Fruit fly (Drosophila melanogaster): ENCODE data around the gene Met.
"Not testable (repeated sequence)": the region's sequence is repeated elsewhere in the genome, so short reads cannot be mapped to it uniquely, and the experiment has no call there.

Met gene

DNA sequence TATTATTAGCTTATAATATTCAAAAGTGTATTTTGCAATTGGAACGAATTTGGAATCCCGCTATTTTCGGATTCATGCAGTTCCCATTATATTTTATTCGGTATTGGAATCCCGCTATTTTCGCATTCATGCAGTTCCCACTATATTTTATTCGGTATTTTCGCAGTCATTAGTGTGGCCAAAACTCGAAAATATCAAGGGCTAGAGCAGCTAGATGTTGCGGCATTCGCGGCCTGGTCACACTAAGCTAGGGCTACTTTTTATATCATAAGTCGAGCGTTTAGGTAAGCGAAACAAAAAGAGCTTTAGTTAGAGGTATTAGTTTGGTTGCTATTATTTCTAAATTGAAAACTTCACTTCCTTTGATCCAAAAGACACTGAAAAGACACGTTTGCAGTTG, 37.1 kb upstream of the Met start:
- no peak for TF ChIP-seq CG17806 (tag; optimal IDR thresholded peaks at IDR 0.05)
- TF ChIP-seq CG34367 (tag; optimal IDR thresholded peaks at IDR 0.05): no peak
- TF ChIP-seq Pif1B (GFP tag; optimal IDR thresholded peaks at IDR 0.05): no peak
- no peak for TF ChIP-seq CG13204 (GFP tag; optimal IDR thresholded peaks at IDR 0.05)
- no peak for TF ChIP-seq Snoo (tag; optimal IDR thresholded peaks at IDR 0.05)
- no peak for TF ChIP-seq gl (tag; optimal IDR thresholded peaks at IDR 0.05)
- TF ChIP-seq CG10348 (GFP tag; IDR thresholded peaks at IDR 0.05): no peak
- TF ChIP-seq CG32121 (GFP tag; IDR thresholded peaks at IDR 0.05): no peak
- no peak for TF ChIP-seq D1 (tag; optimal IDR thresholded peaks at IDR 0.05)
- TF ChIP-seq EcR (GFP tag; optimal IDR thresholded peaks at IDR 0.05): no peak
- TF ChIP-seq CG15710 (tag; optimal IDR thresholded peaks at IDR 0.05): no peak
- no peak for TF ChIP-seq CG8159 (tag; optimal IDR thresholded peaks at IDR 0.05)
- no peak for TF ChIP-seq CG8301 (tag; optimal IDR thresholded peaks at IDR 0.05)
- TF ChIP-seq CG9948 (tag; optimal IDR thresholded peaks at IDR 0.05): no peak
- TF ChIP-seq Ets98B (GFP tag; IDR thresholded peaks at IDR 0.05): no peak

- no peak for TF ChIP-seq gl (tag; optimal IDR thresholded peaks at IDR 0.05)
- TF ChIP-seq CG15710 (tag; optimal IDR thresholded peaks at IDR 0.05): peak; percentile 9
- 0 out of 3 replicates have a peak, but pooled peaks have one; percentile 45 for TF ChIP-seq CG4496 (GFP tag; IDR thresholded peaks at IDR 0.05)
- peak; percentile 31 for TF ChIP-seq Snoo (tag; optimal IDR thresholded peaks at IDR 0.05)
- TF ChIP-seq CG10348 (GFP tag; IDR thresholded peaks at IDR 0.05): no peak
- TF ChIP-seq CG13204 (GFP tag; optimal IDR thresholded peaks at IDR 0.05): no peak
- TF ChIP-seq Pif1A (GFP tag; optimal IDR thresholded peaks at IDR 0.05): no peak
- TF ChIP-seq CG12605 (GFP tag; IDR thresholded peaks at IDR 0.05): 0 out of 2 replicates have a peak, but pooled peaks have one; percentile 21
- TF ChIP-seq CG32121 (GFP tag; IDR thresholded peaks at IDR 0.05): peak; percentile 47; the same call in 1 of the 2 replicates
- TF ChIP-seq fd96Ca (GFP tag; IDR thresholded peaks at IDR 0.05): 0 out of 3 replicates have a peak, but pooled peaks have one; percentile 55
- peak; percentile 35 for TF ChIP-seq CG8159 (tag; optimal IDR thresholded peaks at IDR 0.05)
- peak; percentile 4 for TF ChIP-seq CG8301 (tag; optimal IDR thresholded peaks at IDR 0.05)
- no peak; the same call in 1 of the 2 replicates for TF ChIP-seq Ets98B (GFP tag; IDR thresholded peaks at IDR 0.05)
- TF ChIP-seq EcR (GFP tag; optimal IDR thresholded peaks at IDR 0.05): no peak
- no peak for TF ChIP-seq CG14655 (GFP tag; optimal IDR thresholded peaks at IDR 0.05)
- TF ChIP-seq CG34367 (tag; optimal IDR thresholded peaks at IDR 0.05): peak; percentile 2
- TF ChIP-seq CG17806 (tag; optimal IDR thresholded peaks at IDR 0.05): peak; percentile 35
- TF ChIP-seq CG9948 (tag; optimal IDR thresholded peaks at IDR 0.05): peak; percentile 27
- TF ChIP-seq D1 (tag; optimal IDR thresholded peaks at IDR 0.05): no peak
- TF ChIP-seq Pif1B (GFP tag; optimal IDR thresholded peaks at IDR 0.05): no peak
- no peak for TF ChIP-seq rn (GFP tag; IDR thresholded peaks at IDR 0.05)
Observed at dm6 chrX:11580200-11580840, 35.6 kb upstream of the Met start, which contains the start of gene nod. Gene nod, plus strand, starts transcription at chrX:11580772.

dm6 chrX:11584075-11584474, 31.8 kb upstream of the Met start, which contains the start of gene pkm:
Gene pkm, minus strand, starts transcription at chrX:11584175.
- TF ChIP-seq EcR (GFP tag; optimal IDR thresholded peaks at IDR 0.05): no peak
- TF ChIP-seq CG14655 (GFP tag; optimal IDR thresholded peaks at IDR 0.05): no peak
- TF ChIP-seq CG12605 (GFP tag; IDR thresholded peaks at IDR 0.05): no peak
- TF ChIP-seq CG8159 (tag; optimal IDR thresholded peaks at IDR 0.05): no peak
- TF ChIP-seq CG15710 (tag; optimal IDR thresholded peaks at IDR 0.05): no peak
- no peak for TF ChIP-seq Pif1B (GFP tag; optimal IDR thresholded peaks at IDR 0.05)
- TF ChIP-seq rn (GFP tag; IDR thresholded peaks at IDR 0.05): no peak
- TF ChIP-seq gl (tag; optimal IDR thresholded peaks at IDR 0.05): no peak

- not testable (repeated sequence) for TF ChIP-seq CG12605 (GFP tag; IDR thresholded peaks at IDR 0.05); CG8301 (tag; optimal IDR thresholded peaks at IDR 0.05); CG10348 (GFP tag; IDR thresholded peaks at IDR 0.05)
Observed at dm6 chrX:11599589-11599988, 16.3 kb upstream of the Met start, which contains the start of gene rho-4. Gene rho-4, plus strand, starts transcription at chrX:11599838.

dm6 chrX:11600795-11601358, 15.0 kb upstream of the Met start:
- TF ChIP-seq Pif1B (GFP tag; optimal IDR thresholded peaks at IDR 0.05) (peak; percentile 55), D1 (tag; optimal IDR thresholded peaks at IDR 0.05) (no peak), CG15710 (tag; optimal IDR thresholded peaks at IDR 0.05) (peak; percentile 25), CG4496 (GFP tag; IDR thresholded peaks at IDR 0.05) (peak; percentile 31; the same call in 2 of the 3 replicates), CG10348 (GFP tag; IDR thresholded peaks at IDR 0.05) (no peak), CG17806 (tag; optimal IDR thresholded peaks at IDR 0.05) (peak; percentile 27), CG32121 (GFP tag; IDR thresholded peaks at IDR 0.05) (no peak), CG14655 (GFP tag; optimal IDR thresholded peaks at IDR 0.05) (no peak), gl (tag; optimal IDR thresholded peaks at IDR 0.05) (no peak), Snoo (tag; optimal IDR thresholded peaks at IDR 0.05) (peak; percentile 6), EcR (GFP tag; optimal IDR thresholded peaks at IDR 0.05) (peak; percentile 67), CG13204 (GFP tag; optimal IDR thresholded peaks at IDR 0.05) (no peak), CG12605 (GFP tag; IDR thresholded peaks at IDR 0.05) (no peak; the same call in 1 of the 2 replicates), Pif1A (GFP tag; optimal IDR thresholded peaks at IDR 0.05) (peak; percentile 63), Ets98B (GFP tag; IDR thresholded peaks at IDR 0.05) (no peak), fd96Ca (GFP tag; IDR thresholded peaks at IDR 0.05) (peak; percentile 49; the same call in 1 of the 3 replicates), CG8301 (tag; optimal IDR thresholded peaks at IDR 0.05) (peak; percentile 15), CG8159 (tag; optimal IDR thresholded peaks at IDR 0.05) (no peak), rn (GFP tag; IDR thresholded peaks at IDR 0.05) (no peak)
